Worm (Caenorhabditis elegans) whole organism, mixed stage, embryonic: ENCODE results near the gene C45B11.2.

ENCODE experiments used
- bed-3 ChIP-seq: fragments of 200-800 bp; sonication (Bioruptor generic); optimal IDR thresholded peaks from 3 replicates; lab custom pipeline; 2018; ENCODE audit warnings: mild to moderate bottlenecking, missing genetic modification characterization, moderate library complexity, missing compliant biosample characterization
- blmp-1 ChIP-seq: fragments of 150-350 bp; optimal IDR thresholded peaks from 2 replicates; lab custom pipeline; 2014; ENCODE audit warnings: missing biosample characterization, missing genetic modification characterization
- ceh-39 ChIP-seq: fragments of 150-350 bp; optimal IDR thresholded peaks from 2 replicates; lab custom pipeline; 2014; ENCODE audit warnings: missing biosample characterization, missing genetic modification characterization
- ceh-83 ChIP-seq: fragments of 200-800 bp; sonication (Bioruptor generic); optimal IDR thresholded peaks from 2 replicates; lab custom pipeline; 2018; ENCODE audit warnings: mild to moderate bottlenecking, missing genetic modification characterization, missing compliant biosample characterization
- ces-1 ChIP-seq: fragments of 150-350 bp; optimal IDR thresholded peaks from 2 replicates; lab custom pipeline; 2014; ENCODE audit warnings: missing biosample characterization, missing genetic modification reagents, missing genetic modification characterization
- cnd-1 ChIP-seq: fragments of 200-800 bp; sonication (Bioruptor generic); optimal IDR thresholded peaks from 2 replicates; lab custom pipeline; 2018; ENCODE audit warnings: mild to moderate bottlenecking, missing genetic modification characterization, missing compliant biosample characterization
- drap-1 ChIP-seq: fragments of 200-800 bp; sonication (Bioruptor generic); optimal IDR thresholded peaks from 3 replicates; lab custom pipeline; 2018; ENCODE audit warnings: mild to moderate bottlenecking, missing genetic modification characterization, missing compliant biosample characterization
- elt-1 ChIP-seq: sonication (generic microtip); optimal IDR thresholded peaks from 2 replicates; lab custom pipeline; 2017; ENCODE audit warnings: missing genetic modification characterization, mild to moderate bottlenecking, missing compliant biosample characterization, antibody characterized with exemption, moderate library complexity, borderline replicate concordance; ENCODE audit not compliant: insufficient read depth
- elt-3 ChIP-seq: fragments of 150-350 bp; optimal IDR thresholded peaks from 2 replicates; lab custom pipeline; 2014; ENCODE audit warnings: missing biosample characterization, missing genetic modification characterization
- flh-1 ChIP-seq: fragments of 200-800 bp; sonication (Bioruptor generic); optimal IDR thresholded peaks from 2 replicates; lab custom pipeline; 2018; ENCODE audit warnings: mild to moderate bottlenecking, missing genetic modification characterization, moderate library complexity, missing compliant biosample characterization
- hlh-1 ChIP-seq: fragments of 150-350 bp; optimal IDR thresholded peaks from 2 replicates; lab custom pipeline; 2014; ENCODE audit warnings: missing biosample characterization, missing genetic modification reagents, missing genetic modification characterization
- lin-32 ChIP-seq: fragments of 200-800 bp; sonication (Bioruptor generic); optimal IDR thresholded peaks from 2 replicates; lab custom pipeline; 2018; ENCODE audit warnings: mild to moderate bottlenecking, missing genetic modification characterization, missing compliant biosample characterization
- lsy-2 ChIP-seq: fragments of 150-350 bp; optimal IDR thresholded peaks from 2 replicates; lab custom pipeline; 2014; ENCODE audit warnings: missing biosample characterization, missing genetic modification characterization
- mab-5 ChIP-seq: fragments of 150-350 bp; optimal IDR thresholded peaks from 2 replicates; lab custom pipeline; 2014; ENCODE audit warnings: missing biosample characterization, missing genetic modification characterization
- mep-1 ChIP-seq: fragments of 150-350 bp; optimal IDR thresholded peaks from 2 replicates; lab custom pipeline; 2017; ENCODE audit warnings: missing biosample characterization, missing genetic modification reagents, missing genetic modification characterization, inconsistent platforms
- nhr-12 ChIP-seq: fragments of 150-350 bp; optimal IDR thresholded peaks from 2 replicates; lab custom pipeline; 2014; ENCODE audit warnings: missing biosample characterization, missing genetic modification characterization
- nhr-2 ChIP-seq: fragments of 150-350 bp; optimal IDR thresholded peaks from 2 replicates; lab custom pipeline; 2014; ENCODE audit warnings: missing biosample characterization, missing genetic modification characterization
- nhr-237 ChIP-seq: fragments of 150-350 bp; optimal IDR thresholded peaks from 2 replicates; lab custom pipeline; 2014; ENCODE audit warnings: missing biosample characterization, missing genetic modification characterization
- nhr-28 ChIP-seq: fragments of 150-350 bp; optimal IDR thresholded peaks from 2 replicates; lab custom pipeline; 2014; ENCODE audit warnings: missing biosample characterization, missing genetic modification characterization
- snpc-4 ChIP-seq: fragments of 150-350 bp; optimal IDR thresholded peaks from 2 replicates; lab custom pipeline; 2014; ENCODE audit warnings: missing biosample characterization, missing genetic modification characterization
- sptf-1 ChIP-seq: sonication (generic microtip); optimal IDR thresholded peaks from 2 replicates; lab custom pipeline; 2017; ENCODE audit warnings: mild to moderate bottlenecking, missing genetic modification characterization, moderate library complexity, missing compliant biosample characterization
- unc-120 ChIP-seq: sonication (generic microtip); optimal IDR thresholded peaks from 2 replicates; lab custom pipeline; 2017; ENCODE audit warnings: missing genetic modification characterization, missing compliant biosample characterization; ENCODE audit not compliant: poor library complexity, severe bottlenecking
- unc-39 ChIP-seq: fragments of 150-350 bp; optimal IDR thresholded peaks from 2 replicates; lab custom pipeline; 2014; ENCODE audit warnings: missing biosample characterization, missing genetic modification characterization
- unc-62 ChIP-seq: fragments of 150-350 bp; optimal IDR thresholded peaks from 2 replicates; lab custom pipeline; 2014; ENCODE audit warnings: missing biosample characterization, missing genetic modification reagents, missing genetic modification characterization
- zip-8 ChIP-seq: fragments of 150-350 bp; optimal IDR thresholded peaks from 2 replicates; lab custom pipeline; 2014; ENCODE audit warnings: missing biosample characterization, missing genetic modification characterization
- ztf-11 ChIP-seq: fragments of 150-350 bp; optimal IDR thresholded peaks from 2 replicates; lab custom pipeline; 2014; ENCODE audit warnings: missing biosample characterization, missing genetic modification characterization

The C45B11.2 gene

ce11 chrV:11016846-11017553 lies 25.5 kb upstream of the C45B11.2 start:
- no peak for TF ChIP-seq nhr-28 (tag; lab: Kevin White, UChicago)
- no peak for TF ChIP-seq nhr-237 (tag; lab: Kevin White, UChicago)
- no peak for TF ChIP-seq ces-1 (GFP tag; lab: Kevin White, UChicago)
- no peak for TF ChIP-seq nhr-12
- TF ChIP-seq cnd-1 (tag; lab: Kevin White, UChicago): no peak
- TF ChIP-seq unc-62 (GFP tag; lab: Kevin White, UChicago): no peak
- no peak for TF ChIP-seq elt-1 (tag; lab: Kevin White, UChicago)
- TF ChIP-seq bed-3 (GFP tag; lab: Kevin White, UChicago): no peak

- TF ChIP-seq ztf-11 (tag; lab: Kevin White, UChicago): no peak
- TF ChIP-seq nhr-28 (tag; lab: Kevin White, UChicago): no peak
- TF ChIP-seq sptf-1 (tag; lab: Kevin White, UChicago): no peak
- no peak for TF ChIP-seq ces-1 (GFP tag; lab: Kevin White, UChicago)
- TF ChIP-seq drap-1 (GFP tag; lab: Kevin White, UChicago): no peak
- no peak for TF ChIP-seq snpc-4 (tag; lab: Kevin White, UChicago)
- TF ChIP-seq elt-1 (tag; lab: Kevin White, UChicago): no peak
- no peak for TF ChIP-seq zip-8 (tag; lab: Kevin White, UChicago)
- no peak for TF ChIP-seq mab-5 (tag; lab: Kevin White, UChicago)
- TF ChIP-seq mep-1 (tag; lab: Kevin White, UChicago): no peak
- no peak for TF ChIP-seq ceh-39 (tag; lab: Kevin White, UChicago)
- TF ChIP-seq blmp-1: no peak
Observed at ce11 chrV:11022817-11023216, 19.7 kb upstream of the C45B11.2 start, which contains the start of the genes C13G3.12 and hot-6. Gene C13G3.12, minus strand, starts transcription at chrV:11022917. Gene hot-6, minus strand, starts transcription at chrV:11022937.

ce11 chrV:11027740-11028139 lies 14.8 kb upstream of the C45B11.2 start:
- TF ChIP-seq snpc-4 (tag; lab: Kevin White, UChicago) (no peak), nhr-12 (no peak), flh-1 (no peak), mab-5 (tag; lab: Kevin White, UChicago) (no peak), unc-39 (tag; lab: Kevin White, UChicago) (no peak)

- TF ChIP-seq hlh-1 (tag; lab: Kevin White, UChicago): peak; percentile 3
- TF ChIP-seq nhr-12: no peak
- TF ChIP-seq ces-1 (GFP tag; lab: Kevin White, UChicago): peak; percentile 25
- TF ChIP-seq flh-1: no peak
- no peak for TF ChIP-seq blmp-1
- TF ChIP-seq nhr-237 (tag; lab: Kevin White, UChicago): peak; percentile 49
- peak; percentile 4 for TF ChIP-seq lin-32 (GFP tag; lab: Kevin White, UChicago)
- peak; percentile 16 for TF ChIP-seq lsy-2
- no peak for TF ChIP-seq elt-3 (tag; lab: Kevin White, UChicago)
- TF ChIP-seq sptf-1 (tag; lab: Kevin White, UChicago): peak; percentile 66
- TF ChIP-seq cnd-1 (tag; lab: Kevin White, UChicago): peak; percentile 32
Observed at ce11 chrV:11029309-11029708, 13.2 kb upstream of the C45B11.2 start.

- no peak for TF ChIP-seq sptf-1 (tag; lab: Kevin White, UChicago)
- TF ChIP-seq ceh-83 (GFP tag; lab: Kevin White, UChicago): no peak
- no peak for TF ChIP-seq drap-1 (GFP tag; lab: Kevin White, UChicago)
Observed at ce11 chrV:11030675-11031074, 11.8 kb upstream of the C45B11.2 start.

- no peak for TF ChIP-seq lin-32 (GFP tag; lab: Kevin White, UChicago)
Observed at ce11 chrV:11033241-11033640, 9.3 kb upstream of the C45B11.2 start.

- TF ChIP-seq ces-1 (GFP tag; lab: Kevin White, UChicago) (peak; percentile 3), unc-120 (tag; lab: Kevin White, UChicago) (peak; percentile 50), nhr-2 (tag; lab: Kevin White, UChicago) (no peak), hlh-1 (tag; lab: Kevin White, UChicago) (peak; percentile 6), unc-62 (GFP tag; lab: Kevin White, UChicago) (peak; percentile 97)
Observed at ce11 chrV:11034748-11035147, 7.8 kb upstream of the C45B11.2 start, which contains the start of gene pptr-2. Gene pptr-2, minus strand, starts transcription at chrV:11034931.
